Worm (Caenorhabditis elegans) whole organism, mixed stage, embryonic: ENCODE results near the gene R08B4.3.

Source experiments
- M03D4.4 ChIP-seq: sonication (generic microtip); optimal IDR thresholded peaks from 2 replicates; lab custom pipeline; 2017; ENCODE audit warnings: mild to moderate bottlenecking, missing genetic modification characterization, missing compliant biosample characterization
- bed-3 ChIP-seq: fragments of 200-800 bp; sonication (Bioruptor generic); optimal IDR thresholded peaks from 3 replicates; lab custom pipeline; 2018; ENCODE audit warnings: mild to moderate bottlenecking, missing genetic modification characterization, moderate library complexity, missing compliant biosample characterization
- blmp-1 ChIP-seq: fragments of 150-350 bp; optimal IDR thresholded peaks from 2 replicates; lab custom pipeline; 2014; ENCODE audit warnings: missing biosample characterization, missing genetic modification characterization
- ceh-39 ChIP-seq: fragments of 150-350 bp; optimal IDR thresholded peaks from 2 replicates; lab custom pipeline; 2014; ENCODE audit warnings: missing biosample characterization, missing genetic modification characterization
- ceh-43 ChIP-seq: fragments of 200-800 bp; sonication (Bioruptor generic); optimal IDR thresholded peaks from 2 replicates; lab custom pipeline; 2018; ENCODE audit warnings: mild to moderate bottlenecking, missing genetic modification characterization, moderate library complexity, missing compliant biosample characterization
- ceh-83 ChIP-seq: fragments of 200-800 bp; sonication (Bioruptor generic); optimal IDR thresholded peaks from 2 replicates; lab custom pipeline; 2018; ENCODE audit warnings: mild to moderate bottlenecking, missing genetic modification characterization, missing compliant biosample characterization
- ces-1 ChIP-seq: fragments of 150-350 bp; optimal IDR thresholded peaks from 2 replicates; lab custom pipeline; 2014; ENCODE audit warnings: missing biosample characterization, missing genetic modification reagents, missing genetic modification characterization
- cnd-1 ChIP-seq: fragments of 200-800 bp; sonication (Bioruptor generic); optimal IDR thresholded peaks from 2 replicates; lab custom pipeline; 2018; ENCODE audit warnings: mild to moderate bottlenecking, missing genetic modification characterization, missing compliant biosample characterization
- drap-1 ChIP-seq: fragments of 200-800 bp; sonication (Bioruptor generic); optimal IDR thresholded peaks from 3 replicates; lab custom pipeline; 2018; ENCODE audit warnings: mild to moderate bottlenecking, missing genetic modification characterization, missing compliant biosample characterization
- elt-1 ChIP-seq: sonication (generic microtip); optimal IDR thresholded peaks from 2 replicates; lab custom pipeline; 2017; ENCODE audit warnings: missing genetic modification characterization, mild to moderate bottlenecking, missing compliant biosample characterization, antibody characterized with exemption, moderate library complexity, borderline replicate concordance; ENCODE audit not compliant: insufficient read depth
- elt-3 ChIP-seq: fragments of 150-350 bp; optimal IDR thresholded peaks from 2 replicates; lab custom pipeline; 2014; ENCODE audit warnings: missing biosample characterization, missing genetic modification characterization
- ham-2 ChIP-seq: fragments of 200-800 bp; sonication (Bioruptor generic); optimal IDR thresholded peaks from 2 replicates; lab custom pipeline; 2018; ENCODE audit warnings: mild to moderate bottlenecking, missing genetic modification characterization, missing compliant biosample characterization
- hlh-1 ChIP-seq: fragments of 150-350 bp; optimal IDR thresholded peaks from 2 replicates; lab custom pipeline; 2014; ENCODE audit warnings: missing biosample characterization, missing genetic modification reagents, missing genetic modification characterization
- lin-13 ChIP-seq: fragments of 150-350 bp; optimal IDR thresholded peaks from 2 replicates; lab custom pipeline; 2014; ENCODE audit warnings: missing biosample characterization, missing genetic modification characterization
- lin-32 ChIP-seq: fragments of 200-800 bp; sonication (Bioruptor generic); optimal IDR thresholded peaks from 2 replicates; lab custom pipeline; 2018; ENCODE audit warnings: mild to moderate bottlenecking, missing genetic modification characterization, missing compliant biosample characterization
- lsy-2 ChIP-seq: fragments of 150-350 bp; optimal IDR thresholded peaks from 2 replicates; lab custom pipeline; 2014; ENCODE audit warnings: missing biosample characterization, missing genetic modification characterization
- mab-5 ChIP-seq: fragments of 150-350 bp; optimal IDR thresholded peaks from 2 replicates; lab custom pipeline; 2014; ENCODE audit warnings: missing biosample characterization, missing genetic modification characterization
- mep-1 ChIP-seq: fragments of 150-350 bp; optimal IDR thresholded peaks from 2 replicates; lab custom pipeline; 2017; ENCODE audit warnings: missing biosample characterization, missing genetic modification reagents, missing genetic modification characterization, inconsistent platforms
- mls-2 ChIP-seq: sonication (generic microtip); optimal IDR thresholded peaks from 2 replicates; lab custom pipeline; 2016; ENCODE audit warnings: mild to moderate bottlenecking, missing genetic modification characterization, moderate library complexity, missing compliant biosample characterization
- nhr-12 ChIP-seq: fragments of 150-350 bp; optimal IDR thresholded peaks from 2 replicates; lab custom pipeline; 2014; ENCODE audit warnings: missing biosample characterization, missing genetic modification characterization
- nhr-2 ChIP-seq: fragments of 150-350 bp; optimal IDR thresholded peaks from 2 replicates; lab custom pipeline; 2014; ENCODE audit warnings: missing biosample characterization, missing genetic modification characterization
- nhr-237 ChIP-seq: fragments of 150-350 bp; optimal IDR thresholded peaks from 2 replicates; lab custom pipeline; 2014; ENCODE audit warnings: missing biosample characterization, missing genetic modification characterization
- nhr-28 ChIP-seq: fragments of 150-350 bp; optimal IDR thresholded peaks from 2 replicates; lab custom pipeline; 2014; ENCODE audit warnings: missing biosample characterization, missing genetic modification characterization
- nhr-76 ChIP-seq: sonication (generic microtip); optimal IDR thresholded peaks from 2 replicates; lab custom pipeline; 2017; ENCODE audit warnings: missing biosample characterization, missing genetic modification characterization
- sem-2 ChIP-seq: fragments of 200-800 bp; sonication (Bioruptor generic); optimal IDR thresholded peaks from 2 replicates; lab custom pipeline; 2018; ENCODE audit warnings: mild to moderate bottlenecking, missing genetic modification characterization, missing compliant biosample characterization
- snpc-4 ChIP-seq: fragments of 150-350 bp; optimal IDR thresholded peaks from 2 replicates; lab custom pipeline; 2014; ENCODE audit warnings: missing biosample characterization, missing genetic modification characterization
- tbx-8 ChIP-seq: fragments of 200-800 bp; sonication (Bioruptor generic); optimal IDR thresholded peaks from 2 replicates; lab custom pipeline; 2018; ENCODE audit warnings: mild to moderate bottlenecking, missing genetic modification characterization, moderate library complexity, missing compliant biosample characterization
- unc-120 ChIP-seq: sonication (generic microtip); optimal IDR thresholded peaks from 2 replicates; lab custom pipeline; 2017; ENCODE audit warnings: missing genetic modification characterization, missing compliant biosample characterization; ENCODE audit not compliant: poor library complexity, severe bottlenecking
- unc-39 ChIP-seq: fragments of 150-350 bp; optimal IDR thresholded peaks from 2 replicates; lab custom pipeline; 2014; ENCODE audit warnings: missing biosample characterization, missing genetic modification characterization
- unc-62 ChIP-seq: fragments of 150-350 bp; optimal IDR thresholded peaks from 2 replicates; lab custom pipeline; 2014; ENCODE audit warnings: missing biosample characterization, missing genetic modification reagents, missing genetic modification characterization
- zip-8 ChIP-seq: fragments of 150-350 bp; optimal IDR thresholded peaks from 2 replicates; lab custom pipeline; 2014; ENCODE audit warnings: missing biosample characterization, missing genetic modification characterization
- ztf-11 ChIP-seq: fragments of 150-350 bp; optimal IDR thresholded peaks from 2 replicates; lab custom pipeline; 2014; ENCODE audit warnings: missing biosample characterization, missing genetic modification characterization

The R08B4.3 gene

ce11 chrX:11104883-11105629, 15.7 kb downstream of the R08B4.3 start, which contains the start of gene W02H3.1:
W02H3.1 (minus strand) TSS chrX:11105460.
- no peak for TF ChIP-seq ces-1 (GFP tag; lab: Kevin White, UChicago)
- TF ChIP-seq nhr-2 = no peak
- TF ChIP-seq cnd-1 (tag; lab: Kevin White, UChicago) = no peak
- no peak for TF ChIP-seq ceh-43
- no peak for TF ChIP-seq lsy-2
- TF ChIP-seq elt-3 (tag; lab: Kevin White, UChicago) = no peak
- no peak for TF ChIP-seq bed-3 (GFP tag; lab: Kevin White, UChicago)
- no peak for TF ChIP-seq unc-120
- TF ChIP-seq ztf-11 (tag; lab: Kevin White, UChicago) = no peak
- TF ChIP-seq ceh-39 (tag; lab: Kevin White, UChicago) = no peak
- TF ChIP-seq lin-32 (GFP tag; lab: Kevin White, UChicago) = no peak
- TF ChIP-seq mab-5 (tag; lab: Kevin White, UChicago) = no peak
- TF ChIP-seq nhr-12 (tag; lab: Kevin White, UChicago) = no peak
- TF ChIP-seq blmp-1 (tag; lab: Kevin White, UChicago) = no peak
- TF ChIP-seq tbx-8 (GFP tag; lab: Kevin White, UChicago) = no peak
- TF ChIP-seq lin-13 (tag; lab: Kevin White, UChicago) = no peak
- TF ChIP-seq nhr-28 (tag; lab: Kevin White, UChicago) = no peak
- TF ChIP-seq unc-62 (GFP tag; lab: Kevin White, UChicago) = no peak
- no peak for TF ChIP-seq M03D4.4
- TF ChIP-seq zip-8 (tag; lab: Kevin White, UChicago) = no peak

ce11 chrX:11103173-11103572, 17.6 kb downstream of the R08B4.3 start:
- no peak for TF ChIP-seq unc-39 (tag; lab: Kevin White, UChicago)
- TF ChIP-seq ceh-83 (GFP tag; lab: Kevin White, UChicago) = no peak
- no peak for TF ChIP-seq ztf-11 (tag; lab: Kevin White, UChicago)
- no peak for TF ChIP-seq zip-8 (tag; lab: Kevin White, UChicago)
- no peak for TF ChIP-seq unc-120
- TF ChIP-seq mls-2 (tag; lab: Kevin White, UChicago) = no peak
- no peak for TF ChIP-seq mep-1
- no peak for TF ChIP-seq mab-5 (tag; lab: Kevin White, UChicago)
- TF ChIP-seq snpc-4 (tag; lab: Kevin White, UChicago) = no peak
- TF ChIP-seq bed-3 (GFP tag; lab: Kevin White, UChicago) = no peak
- TF ChIP-seq lsy-2 = no peak
- TF ChIP-seq sem-2 = no peak
- no peak for TF ChIP-seq nhr-12 (tag; lab: Kevin White, UChicago)
- no peak for TF ChIP-seq nhr-76 (tag; lab: Kevin White, UChicago)
- TF ChIP-seq nhr-2 = no peak
- TF ChIP-seq hlh-1 (tag; lab: Kevin White, UChicago) = no peak
- no peak for TF ChIP-seq elt-3 (tag; lab: Kevin White, UChicago)
- TF ChIP-seq, all 35 proteins: peak for 0

ce11 chrX:11098086-11098485, 22.7 kb downstream of the R08B4.3 start, which contains the start of gene W02H3.3:
W02H3.3 (minus strand) TSS chrX:11098186.
- no peak for TF ChIP-seq elt-1
- no peak for TF ChIP-seq lsy-2
- TF ChIP-seq snpc-4 (tag; lab: Kevin White, UChicago) = no peak
- TF ChIP-seq nhr-28 (tag; lab: Kevin White, UChicago) = no peak
- no peak for TF ChIP-seq ham-2 (GFP tag; lab: Kevin White, UChicago)
- TF ChIP-seq unc-120 = no peak
- TF ChIP-seq M03D4.4 = no peak
- no peak for TF ChIP-seq ceh-83 (GFP tag; lab: Kevin White, UChicago)
- no peak for TF ChIP-seq ces-1 (GFP tag; lab: Kevin White, UChicago)
- no peak for TF ChIP-seq mls-2 (tag; lab: Kevin White, UChicago)
- TF ChIP-seq nhr-2 = no peak
- no peak for TF ChIP-seq blmp-1 (tag; lab: Kevin White, UChicago)
- TF ChIP-seq mab-5 (tag; lab: Kevin White, UChicago) = no peak

ce11 chrX:11097343-11097742, 23.5 kb downstream of the R08B4.3 start:
- TF ChIP-seq elt-3 (tag; lab: Kevin White, UChicago) (no peak), lin-13 (tag; lab: Kevin White, UChicago) (no peak), nhr-237 (no peak), nhr-76 (tag; lab: Kevin White, UChicago) (no peak), mls-2 (tag; lab: Kevin White, UChicago) (no peak), drap-1 (GFP tag; lab: Kevin White, UChicago) (no peak), elt-1 (no peak), ceh-39 (tag; lab: Kevin White, UChicago) (no peak), unc-62 (GFP tag; lab: Kevin White, UChicago) (no peak)
